Fruit fly (Drosophila melanogaster): ENCODE measurements around the gene kto.

DNA sequence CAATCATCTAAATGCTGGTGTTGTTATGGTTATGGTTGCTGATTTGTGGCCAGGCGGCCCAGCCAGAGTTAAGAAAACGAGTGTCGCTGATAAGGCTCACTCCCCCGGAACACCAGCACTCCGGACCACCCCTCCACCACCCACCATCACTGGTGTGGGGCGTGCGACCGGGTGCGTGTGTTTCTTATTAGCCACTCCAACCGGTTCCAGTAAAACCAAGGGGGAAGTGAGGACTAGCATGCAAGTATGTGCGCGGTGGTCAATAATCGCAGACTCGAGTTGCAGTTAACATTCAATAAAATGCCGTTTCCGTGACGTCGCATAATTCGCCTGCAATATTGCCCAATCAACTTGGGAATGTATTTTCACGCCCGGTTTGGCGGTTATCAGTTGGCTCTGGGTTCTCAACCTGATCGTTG lies 36.1 kb downstream of the kto start:
- no peak for TF ChIP-seq usp (GFP tag; optimal IDR thresholded peaks at IDR 0.05)
- TF ChIP-seq pan (optimal IDR thresholded peaks at IDR 0.05), result no peak
- TF ChIP-seq psq (optimal IDR thresholded peaks at IDR 0.05), result no peak
- no peak for TF ChIP-seq CG8478 (optimal IDR thresholded peaks at IDR 0.05)
